Worm (Caenorhabditis elegans): ENCODE data around the gene T09B9.5.

- TF ChIP-seq flt-1 (GFP tag; IDR thresholded peaks at IDR 0.05) (no peak), tra-4 (tag; optimal IDR thresholded peaks at IDR 0.05) (no peak), hmbx-1 (tag; optimal IDR thresholded peaks at IDR 0.05) (no peak), ceh-13 (GFP tag; optimal IDR thresholded peaks at IDR 0.05) (no peak), sea-1 (GFP tag; conservative IDR thresholded peaks at IDR 0.05) (no peak), tbx-37 (GFP tag; conservative IDR thresholded peaks at IDR 0.05) (no peak), scrt-1 (GFP tag; IDR thresholded peaks at IDR 0.05) (no peak)
These were observed 26.0 kb downstream of the T09B9.5 start for ce11 chrX:9803603-9804002.
